Worm (Caenorhabditis elegans): ENCODE results near the gene nlp-79.

The nlp-79 gene

DNA sequence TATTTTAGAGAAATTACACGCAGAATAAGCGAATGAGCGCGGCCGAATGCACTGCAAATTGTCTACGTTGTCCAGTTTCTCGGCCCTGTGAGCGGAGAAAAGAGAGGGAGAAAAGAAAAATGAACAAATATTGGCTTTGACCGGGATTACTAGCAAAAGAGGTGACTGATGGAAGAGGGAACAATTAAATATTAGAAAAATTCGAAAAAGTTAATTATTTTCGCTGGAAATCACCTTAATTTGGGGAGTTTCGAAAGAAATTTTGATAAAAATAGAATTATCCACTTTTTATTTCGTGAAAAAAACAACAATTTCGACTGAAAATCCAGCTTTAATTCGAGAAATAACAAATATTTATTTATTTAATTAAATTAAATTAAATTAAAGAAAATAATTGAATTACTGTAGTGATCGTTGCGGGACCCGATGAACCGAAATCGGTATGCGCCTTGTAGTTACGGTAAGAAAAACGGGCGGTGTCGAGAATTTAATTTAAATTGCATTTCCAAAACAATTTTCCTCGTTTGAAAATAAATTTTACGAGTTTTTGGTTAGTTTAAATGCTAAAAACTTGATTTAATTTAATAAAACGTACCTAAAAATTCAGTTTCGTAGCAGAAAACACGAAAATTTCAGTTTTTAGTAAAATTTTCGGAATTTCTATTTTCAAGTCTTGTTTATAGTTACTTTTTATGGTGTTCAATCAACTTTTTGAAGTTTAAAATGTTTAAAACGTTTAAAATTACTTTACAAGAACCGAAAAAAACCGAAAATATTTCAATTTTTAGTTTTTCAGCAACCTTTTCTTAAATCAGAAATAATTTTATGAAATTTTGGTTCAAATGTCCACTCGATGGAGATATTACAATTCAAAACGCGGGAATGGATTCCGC, 5.3 kb downstream of the nlp-79 start, which contains the start of the genes crld-1 and msh-5:
Gene crld-1 (minus strand): TSS at position 51 of the 893 bp plus-strand sequence.
Gene msh-5 (plus strand): TSS at position 843 of the 893 bp plus-strand sequence.
- TF ChIP-seq tbx-11 (GFP tag; IDR thresholded peaks at IDR 0.05) (no peak), hmg-4 (GFP tag; optimal IDR thresholded peaks at IDR 0.05) (no peak), sea-1 (GFP tag; conservative IDR thresholded peaks at IDR 0.05) (no peak), hmbx-1 (tag; optimal IDR thresholded peaks at IDR 0.05) (no peak), flt-1 (GFP tag; IDR thresholded peaks at IDR 0.05) (no peak), aly-1 (tag; optimal IDR thresholded peaks at IDR 0.05) (no peak)

DNA sequence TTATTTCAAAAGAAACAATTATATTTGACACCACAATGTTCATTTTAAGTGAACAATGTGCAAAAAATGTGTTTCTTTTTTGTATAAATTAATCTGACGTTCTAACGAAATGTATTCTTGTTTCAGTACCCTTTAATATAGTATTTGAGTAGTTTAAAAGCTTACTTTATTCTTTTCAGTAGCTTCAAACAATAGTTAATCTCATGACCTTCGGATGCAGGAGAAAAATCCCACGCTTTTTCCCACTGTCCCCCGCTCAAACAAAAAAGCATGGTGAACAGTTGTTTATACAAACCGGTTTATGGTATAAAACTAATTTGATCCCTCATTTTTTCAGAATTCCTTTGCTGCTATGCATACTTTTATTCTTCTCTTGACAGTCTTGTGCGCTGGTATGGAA, 15.8 kb downstream of the nlp-79 start, which contains the start of gene scl-14:
Gene scl-14 (plus strand): TSS at position 301 of the 400 bp plus-strand sequence.
- TF ChIP-seq F13C5.2 (tag; optimal IDR thresholded peaks at IDR 0.05) (no peak), tra-4 (tag; optimal IDR thresholded peaks at IDR 0.05) (no peak), ets-7 (tag; optimal IDR thresholded peaks at IDR 0.05) (no peak), hmbx-1 (tag; optimal IDR thresholded peaks at IDR 0.05) (no peak), hmg-4 (GFP tag; optimal IDR thresholded peaks at IDR 0.05) (no peak), sea-1 (GFP tag; conservative IDR thresholded peaks at IDR 0.05) (no peak), aly-1 (tag; optimal IDR thresholded peaks at IDR 0.05) (no peak), ceh-36 (tag; optimal IDR thresholded peaks at IDR 0.05) (no peak), hnd-1 (tag; optimal IDR thresholded peaks at IDR 0.05) (no peak), ceh-13 (GFP tag; optimal IDR thresholded peaks at IDR 0.05) (no peak), pes-1 (GFP tag; IDR thresholded peaks at IDR 0.05) (no peak), flt-1 (GFP tag; IDR thresholded peaks at IDR 0.05) (no peak), scrt-1 (GFP tag; IDR thresholded peaks at IDR 0.05) (no peak), B0310.2 (tag; optimal IDR thresholded peaks at IDR 0.05) (no peak), ama-1 (optimal IDR thresholded peaks at IDR 0.05) (no peak), tbx-37 (GFP tag; conservative IDR thresholded peaks at IDR 0.05) (no peak)

DNA sequence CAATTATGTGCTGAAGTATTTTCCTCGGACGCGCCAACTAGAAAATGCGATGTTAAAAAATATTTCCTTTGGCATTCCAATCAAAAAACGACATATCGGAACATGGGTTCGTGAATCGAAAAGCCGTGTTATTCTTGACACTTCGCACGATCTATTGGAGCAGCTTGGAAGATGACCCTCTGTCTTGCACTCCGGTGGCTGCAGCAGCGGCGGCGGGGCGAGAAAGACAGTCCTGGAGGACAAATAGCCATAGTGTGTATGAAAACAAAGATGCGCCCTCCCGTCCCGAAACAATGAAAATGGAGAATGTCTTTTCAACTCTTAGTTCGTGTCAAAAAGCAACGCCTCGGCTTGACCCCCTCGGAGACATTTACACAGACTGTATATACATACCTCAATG, 18.2 kb downstream of the nlp-79 start:
- TF ChIP-seq hmg-4 (GFP tag; optimal IDR thresholded peaks at IDR 0.05): no peak
- no peak for TF ChIP-seq aly-1 (tag; optimal IDR thresholded peaks at IDR 0.05)
- no peak for TF ChIP-seq tbx-11 (GFP tag; IDR thresholded peaks at IDR 0.05)
- no peak for TF ChIP-seq pes-1 (GFP tag; IDR thresholded peaks at IDR 0.05)
- no peak for TF ChIP-seq ceh-36 (tag; optimal IDR thresholded peaks at IDR 0.05)
- TF ChIP-seq ets-7 (tag; optimal IDR thresholded peaks at IDR 0.05): no peak
- no peak for TF ChIP-seq F13C5.2 (tag; optimal IDR thresholded peaks at IDR 0.05)
- TF ChIP-seq tra-4 (tag; optimal IDR thresholded peaks at IDR 0.05): no peak
- TF ChIP-seq scrt-1 (GFP tag; IDR thresholded peaks at IDR 0.05): no peak
- no peak for TF ChIP-seq hmbx-1 (tag; optimal IDR thresholded peaks at IDR 0.05)

DNA sequence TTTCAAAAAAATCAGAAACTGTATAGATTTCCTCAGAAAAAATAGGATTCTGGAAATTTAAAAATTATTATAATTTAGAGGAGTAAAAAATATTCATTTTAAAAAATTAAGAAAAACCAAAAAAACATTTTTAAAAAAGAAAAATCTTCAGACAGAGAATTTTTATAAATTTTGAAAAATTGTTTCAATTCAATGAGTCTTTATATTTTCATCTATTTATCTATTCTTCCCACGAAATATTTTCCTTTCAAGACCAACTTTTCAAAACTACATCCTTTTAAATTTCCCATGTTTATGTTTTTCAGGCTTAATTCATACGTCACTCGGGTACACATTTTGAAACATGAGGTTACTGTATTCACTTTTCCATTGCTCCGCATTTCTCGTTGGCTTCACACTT, 20.9 kb downstream of the nlp-79 start, which contains the start of gene nas-14:
Gene nas-14 (plus strand): TSS at position 301 of the 400 bp plus-strand sequence.
- TF ChIP-seq B0310.2 (tag; optimal IDR thresholded peaks at IDR 0.05): no peak
- no peak for TF ChIP-seq ceh-36 (tag; optimal IDR thresholded peaks at IDR 0.05)
- no peak for TF ChIP-seq scrt-1 (GFP tag; IDR thresholded peaks at IDR 0.05)
- TF ChIP-seq hmg-4 (GFP tag; optimal IDR thresholded peaks at IDR 0.05): no peak
- TF ChIP-seq tbx-11 (GFP tag; IDR thresholded peaks at IDR 0.05): no peak
- TF ChIP-seq aly-1 (tag; optimal IDR thresholded peaks at IDR 0.05): no peak
- TF ChIP-seq hnd-1 (tag; optimal IDR thresholded peaks at IDR 0.05): no peak
- no peak for TF ChIP-seq pes-1 (GFP tag; IDR thresholded peaks at IDR 0.05)
- TF ChIP-seq hmbx-1 (tag; optimal IDR thresholded peaks at IDR 0.05): no peak
- TF ChIP-seq ama-1 (optimal IDR thresholded peaks at IDR 0.05): no peak
- no peak for TF ChIP-seq ets-7 (tag; optimal IDR thresholded peaks at IDR 0.05)
- no peak for TF ChIP-seq tra-4 (tag; optimal IDR thresholded peaks at IDR 0.05)
- TF ChIP-seq ceh-13 (GFP tag; optimal IDR thresholded peaks at IDR 0.05): no peak
- no peak for TF ChIP-seq flt-1 (GFP tag; IDR thresholded peaks at IDR 0.05)

DNA sequence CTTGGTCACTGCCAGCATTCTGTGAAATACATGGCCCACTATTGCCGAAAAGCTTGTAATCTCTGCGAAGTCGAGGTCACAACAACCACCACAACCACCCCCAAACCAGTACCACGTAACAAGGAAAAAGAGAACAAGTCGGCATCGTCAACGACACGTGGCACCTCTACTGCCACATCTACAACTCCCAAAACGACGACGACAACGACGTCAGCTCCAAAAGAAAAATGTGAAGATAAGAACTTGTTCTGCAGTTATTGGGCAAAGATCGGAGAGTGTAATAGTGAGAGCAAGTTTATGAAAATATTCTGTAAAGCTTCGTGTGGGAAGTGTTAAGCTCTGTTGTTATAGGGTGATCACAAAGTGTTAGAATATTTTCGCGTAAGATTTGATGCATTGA, 24.0 kb downstream of the nlp-79 start:
- TF ChIP-seq B0310.2 (tag; optimal IDR thresholded peaks at IDR 0.05) (no peak), aly-1 (tag; optimal IDR thresholded peaks at IDR 0.05) (no peak)

DNA sequence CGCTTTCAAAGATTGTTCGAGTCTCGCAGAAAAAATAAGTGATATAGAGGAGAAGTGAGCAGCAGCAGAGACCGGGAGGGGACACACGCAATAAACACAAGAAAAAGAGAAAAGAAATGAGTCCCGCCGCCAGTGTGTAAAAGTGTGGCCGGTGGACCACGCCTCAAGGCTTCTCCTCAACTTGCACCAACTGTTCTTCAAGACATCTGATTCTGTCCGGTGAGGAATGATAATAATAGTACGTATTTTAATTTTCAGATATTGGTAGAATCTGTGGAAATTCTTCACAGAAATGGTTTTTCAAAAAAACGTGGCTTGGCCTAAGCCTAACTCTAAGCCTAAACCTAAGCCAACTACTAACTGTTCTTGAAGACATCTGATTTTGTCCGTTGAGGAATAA, 29.9 kb downstream of the nlp-79 start, which contains the start of gene lev-1:
Gene lev-1 (minus strand): TSS at position 101 of the 400 bp plus-strand sequence.
- TF ChIP-seq F13C5.2 (tag; optimal IDR thresholded peaks at IDR 0.05) (peak; percentile 8), hmg-4 (GFP tag; optimal IDR thresholded peaks at IDR 0.05) (no peak)

DNA sequence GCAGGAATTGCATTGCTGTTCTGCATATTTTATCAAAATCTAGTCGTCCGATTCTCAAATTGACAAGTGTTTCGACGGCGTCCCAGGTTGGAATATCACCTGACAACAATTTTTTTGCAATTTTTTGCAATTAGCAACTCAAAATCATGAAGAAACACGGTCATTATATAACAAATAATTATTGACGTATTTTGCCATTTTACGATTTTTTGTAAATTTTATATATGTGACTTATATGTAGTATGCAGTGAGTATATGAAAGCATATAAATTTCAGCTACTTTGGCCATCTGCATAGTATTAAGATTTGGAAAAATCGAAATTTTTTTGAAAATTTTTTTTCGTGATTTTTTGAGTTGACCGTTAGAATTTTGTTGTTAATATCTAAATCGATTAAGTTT, 31.3 kb downstream of the nlp-79 start, which contains the start of gene F58D2.3:
Gene F58D2.3 (minus strand): TSS at position 101 of the 400 bp plus-strand sequence.
- TF ChIP-seq aly-1 (tag; optimal IDR thresholded peaks at IDR 0.05) (no peak), tbx-11 (GFP tag; IDR thresholded peaks at IDR 0.05) (no peak), ceh-13 (GFP tag; optimal IDR thresholded peaks at IDR 0.05) (no peak), hmg-4 (GFP tag; optimal IDR thresholded peaks at IDR 0.05) (no peak)

DNA sequence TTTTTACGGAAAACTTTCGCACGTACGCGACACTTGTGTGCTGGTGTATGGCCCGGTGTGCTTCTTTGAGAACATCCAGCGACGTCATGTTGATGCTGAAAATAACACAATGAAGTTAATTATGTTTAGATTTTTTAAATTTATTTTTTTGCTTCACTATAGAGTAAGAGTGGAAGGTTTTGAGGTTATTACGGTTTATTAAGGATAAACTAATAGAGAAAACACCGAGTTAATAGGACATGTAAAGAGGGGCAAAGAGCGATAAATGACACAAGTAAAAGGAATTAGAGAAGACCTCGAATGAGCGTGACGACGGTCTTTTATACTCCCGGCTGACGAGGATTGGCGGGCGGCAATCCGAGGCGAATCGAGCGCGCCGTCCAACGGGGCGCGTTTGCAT, 39.6 kb downstream of the nlp-79 start, which contains the start of gene F58D2.4:
Gene F58D2.4 (minus strand): TSS at position 101 of the 400 bp plus-strand sequence.
- no peak for TF ChIP-seq pes-1 (GFP tag; IDR thresholded peaks at IDR 0.05)
- TF ChIP-seq ceh-36 (tag; optimal IDR thresholded peaks at IDR 0.05): no peak
- no peak for TF ChIP-seq tra-4 (tag; optimal IDR thresholded peaks at IDR 0.05)
- TF ChIP-seq hmg-4 (GFP tag; optimal IDR thresholded peaks at IDR 0.05): no peak
- no peak for TF ChIP-seq flt-1 (GFP tag; IDR thresholded peaks at IDR 0.05)
- no peak for TF ChIP-seq aly-1 (tag; optimal IDR thresholded peaks at IDR 0.05)
- no peak for TF ChIP-seq sea-1 (GFP tag; conservative IDR thresholded peaks at IDR 0.05)
- no peak for TF ChIP-seq tbx-37 (GFP tag; conservative IDR thresholded peaks at IDR 0.05)
- no peak for TF ChIP-seq F13C5.2 (tag; optimal IDR thresholded peaks at IDR 0.05)
- no peak for TF ChIP-seq ama-1 (optimal IDR thresholded peaks at IDR 0.05)
- TF ChIP-seq hnd-1 (tag; optimal IDR thresholded peaks at IDR 0.05): no peak
- no peak for TF ChIP-seq ceh-13 (GFP tag; optimal IDR thresholded peaks at IDR 0.05)
- TF ChIP-seq tbx-11 (GFP tag; IDR thresholded peaks at IDR 0.05): no peak
- TF ChIP-seq B0310.2 (tag; optimal IDR thresholded peaks at IDR 0.05): no peak
- no peak for TF ChIP-seq scrt-1 (GFP tag; IDR thresholded peaks at IDR 0.05)
- TF ChIP-seq hmbx-1 (tag; optimal IDR thresholded peaks at IDR 0.05): no peak
